Worm (Caenorhabditis elegans): ENCODE measurements around the gene spe-44.
"Not testable (repeated sequence)": the region's sequence is repeated elsewhere in the genome, so short reads cannot be mapped to it uniquely, and the experiment has no call there.

The spe-44 gene

DNA sequence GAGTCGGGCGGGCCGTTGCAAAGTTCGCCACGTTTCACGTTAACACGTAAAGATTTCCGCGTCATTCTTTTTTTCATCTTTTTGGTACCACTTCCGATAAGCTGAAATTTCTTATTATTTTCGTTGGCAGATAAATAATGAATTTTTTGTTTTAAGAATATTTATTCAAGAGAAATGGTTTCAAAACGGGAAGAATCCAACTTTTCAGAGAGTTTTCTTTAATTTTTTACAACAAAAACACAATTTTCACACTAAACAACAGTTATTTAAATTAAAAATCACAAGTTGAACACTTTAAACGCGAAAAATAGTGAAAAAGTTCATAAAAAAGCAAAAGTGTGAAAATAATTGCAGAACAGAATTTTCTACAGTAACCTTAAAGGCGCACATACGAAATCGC lies at the start of gene spe-44:
Gene spe-44, minus strand, starts transcription at position 101 of the 400 bp plus-strand sequence.
- TF ChIP-seq dao-5 (tag; optimal IDR thresholded peaks at IDR 0.05) = no peak
- TF ChIP-seq him-1 (tag; optimal IDR thresholded peaks at IDR 0.05) = no peak
- TF ChIP-seq W03F9.2 (tag; optimal IDR thresholded peaks at IDR 0.05) = no peak

DNA sequence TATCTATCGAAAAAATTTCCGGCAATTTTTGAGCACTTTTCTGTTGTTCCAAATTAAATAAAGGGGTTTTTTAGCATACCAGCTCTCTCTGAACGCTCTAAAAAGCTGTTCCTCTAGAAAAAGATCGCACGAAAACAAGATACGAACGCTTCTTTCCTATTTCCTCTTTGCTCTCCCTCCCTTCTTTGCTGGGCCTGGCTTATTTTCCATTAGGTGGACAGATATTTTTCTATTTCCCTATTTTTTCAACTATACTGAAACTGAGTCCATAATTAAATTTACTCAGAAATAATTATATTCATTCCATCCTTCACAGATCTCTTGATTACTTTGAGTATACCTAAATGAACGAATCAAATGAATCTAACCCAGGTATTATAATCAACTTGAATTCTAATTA lies 47.9 kb upstream of the spe-44 start, which contains the start of gene sru-18:
Gene sru-18, plus strand, starts transcription at position 301 of the 400 bp plus-strand sequence.
- TF ChIP-seq dao-5 (tag; optimal IDR thresholded peaks at IDR 0.05) (no peak), W03F9.2 (tag; optimal IDR thresholded peaks at IDR 0.05) (no peak), him-1 (tag; optimal IDR thresholded peaks at IDR 0.05) (no peak)

DNA sequence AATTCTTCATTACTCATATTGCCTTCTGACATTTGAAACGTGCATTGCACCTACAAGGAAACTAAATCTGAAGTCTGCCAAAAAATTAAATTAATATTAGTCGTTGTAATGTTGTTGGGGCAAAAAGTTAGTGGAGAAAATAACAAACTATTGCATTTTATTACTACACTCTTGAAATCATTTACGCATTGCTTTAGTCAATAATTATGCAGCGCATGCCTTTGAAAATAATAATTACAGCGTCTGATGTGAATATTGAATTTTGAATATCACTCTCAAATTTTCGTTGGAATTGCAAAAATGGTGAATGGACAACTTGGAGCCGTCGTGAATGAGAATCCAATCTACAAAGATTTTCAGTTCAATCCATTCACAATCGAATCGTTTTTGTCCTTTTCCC lies 44.2 kb upstream of the spe-44 start, which contains the start of gene sru-19:
Gene sru-19, plus strand, starts transcription at position 301 of the 400 bp plus-strand sequence.
- TF ChIP-seq W03F9.2 (tag; optimal IDR thresholded peaks at IDR 0.05) (no peak), him-1 (tag; optimal IDR thresholded peaks at IDR 0.05) (no peak), dao-5 (tag; optimal IDR thresholded peaks at IDR 0.05) (no peak)

DNA sequence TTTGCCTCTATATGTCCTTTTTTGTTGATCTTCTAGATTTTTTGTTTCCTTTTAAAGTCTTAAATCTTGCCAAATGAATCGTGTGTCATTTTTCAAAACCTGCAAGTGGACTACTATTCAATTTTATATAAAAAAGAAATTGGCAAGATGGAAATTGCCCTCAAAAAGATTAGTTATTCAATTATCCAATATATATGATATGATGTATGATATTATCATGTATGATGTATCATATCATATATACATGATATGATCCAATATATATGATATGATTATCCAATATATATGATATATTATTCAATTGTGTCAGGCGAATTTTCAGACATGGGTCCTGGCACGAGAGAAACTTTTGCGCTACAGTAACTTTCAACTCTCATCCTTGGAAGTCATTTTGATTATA lies 41.2 kb upstream of the spe-44 start, which contains the start of gene sru-20:
Gene sru-20, plus strand, starts transcription at position 301 of the 400 bp plus-strand sequence.
- TF ChIP-seq W03F9.2 (tag; optimal IDR thresholded peaks at IDR 0.05) = no peak
- no peak for TF ChIP-seq him-1 (tag; optimal IDR thresholded peaks at IDR 0.05)
- TF ChIP-seq dao-5 (tag; optimal IDR thresholded peaks at IDR 0.05) = no peak

DNA sequence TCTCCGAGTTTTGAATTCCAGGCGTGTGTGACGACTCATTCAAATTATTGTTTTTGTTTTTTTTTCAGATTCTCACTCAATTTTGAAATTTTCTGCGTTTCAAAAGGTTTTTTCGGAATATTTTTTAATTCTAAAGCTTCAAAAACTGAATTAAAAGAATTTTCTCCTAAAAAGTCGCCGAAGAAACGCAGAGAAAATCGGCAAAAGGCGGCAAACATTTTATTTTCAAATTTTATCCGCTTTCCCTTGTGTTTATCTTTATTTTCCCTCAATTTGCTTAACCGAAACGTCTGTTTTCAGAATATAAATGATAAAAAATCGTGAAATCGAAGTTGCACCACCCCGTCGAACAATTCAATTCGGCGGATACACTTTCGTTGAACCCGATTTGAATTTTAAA lies 36.5 kb upstream of the spe-44 start, which contains the start of gene him-6:
Gene him-6, plus strand, starts transcription at position 301 of the 400 bp plus-strand sequence.
- TF ChIP-seq him-1 (tag; optimal IDR thresholded peaks at IDR 0.05) (no peak), dao-5 (tag; optimal IDR thresholded peaks at IDR 0.05) (no peak), W03F9.2 (tag; optimal IDR thresholded peaks at IDR 0.05) (no peak)

DNA sequence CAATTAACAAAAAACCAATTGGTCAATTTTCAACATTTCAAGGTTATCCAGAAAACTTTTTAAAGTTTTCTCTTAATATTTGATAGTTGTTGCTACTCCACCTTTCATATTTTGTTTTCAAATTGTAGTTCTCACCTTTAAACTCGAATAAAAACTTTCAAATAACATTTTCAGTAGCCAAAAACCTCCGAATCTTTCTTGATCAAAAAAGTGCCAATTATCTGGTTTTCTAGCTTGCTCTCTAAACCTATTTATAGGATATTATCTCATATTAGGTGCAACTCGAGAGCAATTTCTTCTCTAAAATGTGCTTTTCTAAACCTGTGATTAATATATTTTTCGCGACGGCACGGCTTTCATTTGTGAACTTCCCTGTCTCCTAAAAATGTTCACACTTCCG lies 33.2 kb upstream of the spe-44 start, which contains the start of gene sru-26:
Gene sru-26, plus strand, starts transcription at position 301 of the 400 bp plus-strand sequence.
- no peak for TF ChIP-seq W03F9.2 (tag; optimal IDR thresholded peaks at IDR 0.05)
- no peak for TF ChIP-seq him-1 (tag; optimal IDR thresholded peaks at IDR 0.05)
- TF ChIP-seq dao-5 (tag; optimal IDR thresholded peaks at IDR 0.05) = no peak

DNA sequence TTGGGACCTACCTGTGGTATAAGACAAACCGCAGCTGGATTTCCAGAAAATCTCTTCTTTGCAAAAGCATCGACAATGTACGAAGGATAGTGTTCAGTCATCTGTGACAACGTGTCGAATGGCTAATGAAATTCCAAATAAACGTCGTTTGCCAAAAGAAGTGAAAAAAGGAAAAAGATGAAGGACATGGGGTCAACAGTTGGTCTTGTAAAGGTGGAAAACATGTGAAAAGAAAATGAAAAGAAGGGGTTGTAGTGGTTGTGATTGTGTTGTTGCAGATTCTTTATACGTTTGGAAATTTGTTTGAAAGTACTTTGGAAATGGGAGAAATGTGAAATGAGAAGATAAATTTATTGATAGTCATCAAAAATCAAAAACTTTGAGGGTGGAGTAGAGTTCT lies 30.5 kb upstream of the spe-44 start, which contains the start of gene T04A11.4:
Gene T04A11.4, minus strand, starts transcription at position 101 of the 400 bp plus-strand sequence.
- TF ChIP-seq him-1, dao-5, W03F9.2 (tag; optimal IDR thresholded peaks at IDR 0.05): not testable (repeated sequence)

DNA sequence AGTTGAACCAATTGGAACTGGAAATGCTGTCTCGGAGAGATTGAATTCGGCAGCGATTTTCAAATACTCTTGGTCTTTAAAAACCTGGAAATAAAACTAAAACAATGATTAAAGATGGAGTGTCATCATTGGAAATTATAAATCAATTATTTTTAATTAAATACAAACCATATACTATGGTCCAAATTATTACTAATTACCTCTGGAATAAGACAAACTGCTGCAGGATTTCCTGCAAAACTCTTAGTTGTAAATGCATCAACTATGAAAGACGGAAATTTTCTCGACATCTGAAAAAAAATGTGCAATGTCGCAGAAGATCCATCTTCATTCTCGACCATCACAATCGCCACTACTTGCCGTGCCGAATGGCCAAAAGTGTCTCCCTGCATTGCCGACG lies 24.7 kb upstream of the spe-44 start, which contains the start of gene igdb-1:
Gene igdb-1, plus strand, starts transcription at position 301 of the 400 bp plus-strand sequence.
- not testable (repeated sequence) for TF ChIP-seq W03F9.2, dao-5, him-1 (tag; optimal IDR thresholded peaks at IDR 0.05)

DNA sequence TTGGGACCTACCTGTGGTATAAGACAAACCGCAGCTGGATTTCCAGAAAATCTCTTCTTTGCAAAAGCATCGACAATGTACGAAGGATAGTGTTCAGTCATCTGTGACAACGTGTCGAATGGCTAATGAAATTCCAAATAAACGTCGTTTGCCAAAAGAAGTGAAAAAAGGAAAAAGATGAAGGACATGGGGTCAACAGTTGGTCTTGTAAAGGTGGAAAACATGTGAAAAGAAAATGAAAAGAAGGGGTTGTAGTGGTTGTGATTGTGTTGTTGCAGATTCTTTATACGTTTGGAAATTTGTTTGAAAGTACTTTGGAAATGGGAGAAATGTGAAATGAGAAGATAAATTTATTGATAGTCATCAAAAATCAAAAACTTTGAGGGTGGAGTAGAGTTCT lies 22.9 kb upstream of the spe-44 start, which contains the start of gene T04A11.1:
Gene T04A11.1, minus strand, starts transcription at position 101 of the 400 bp plus-strand sequence.
- TF ChIP-seq dao-5, him-1, W03F9.2 (tag; optimal IDR thresholded peaks at IDR 0.05): not testable (repeated sequence)

DNA sequence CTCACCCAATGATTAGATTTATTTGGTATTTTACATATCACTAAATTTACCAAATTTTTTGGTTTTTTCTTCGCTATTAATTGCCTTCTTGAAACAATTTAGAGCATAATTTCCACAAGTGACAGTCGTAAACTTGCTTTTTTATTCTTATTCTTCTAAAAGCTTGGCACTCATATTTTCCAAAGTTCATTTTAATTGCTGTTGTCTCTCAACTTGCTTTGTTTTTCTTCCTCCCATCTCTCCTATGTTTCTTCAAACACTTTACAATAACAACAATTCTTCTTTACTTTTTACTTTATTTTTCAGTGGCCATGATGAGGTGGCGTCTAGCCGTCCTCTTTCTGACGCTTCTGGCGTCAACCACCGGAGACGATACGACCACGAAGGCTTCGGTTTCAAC lies 14.3 kb upstream of the spe-44 start, which contains the start of gene igdb-2:
Gene igdb-2, plus strand, starts transcription at position 301 of the 400 bp plus-strand sequence.
- TF ChIP-seq W03F9.2 (tag; optimal IDR thresholded peaks at IDR 0.05) (no peak), him-1 (tag; optimal IDR thresholded peaks at IDR 0.05) (no peak), dao-5 (tag; optimal IDR thresholded peaks at IDR 0.05) (no peak)

DNA sequence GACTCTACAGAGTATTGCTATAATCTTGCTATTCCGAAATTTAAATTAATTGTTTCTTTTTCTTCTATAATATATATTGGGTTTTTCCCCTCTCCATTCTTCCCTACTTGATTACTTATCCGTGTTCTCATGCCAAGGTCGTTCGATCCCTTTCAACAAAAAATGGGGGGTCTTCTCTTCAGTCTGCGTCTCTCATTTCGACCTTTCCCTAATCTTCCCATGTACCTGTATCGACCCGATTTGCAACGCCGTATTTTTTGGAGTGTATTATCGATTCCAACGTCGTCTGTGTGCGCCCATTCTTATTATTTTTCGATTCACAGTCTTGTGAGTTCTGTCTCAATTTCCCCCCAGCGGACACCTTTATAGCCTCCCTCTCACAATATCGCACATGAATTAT lies 13.7 kb upstream of the spe-44 start:
- TF ChIP-seq dao-5 (tag; optimal IDR thresholded peaks at IDR 0.05) = no peak
- TF ChIP-seq him-1 (tag; optimal IDR thresholded peaks at IDR 0.05) = no peak
- no peak for TF ChIP-seq W03F9.2 (tag; optimal IDR thresholded peaks at IDR 0.05)

DNA sequence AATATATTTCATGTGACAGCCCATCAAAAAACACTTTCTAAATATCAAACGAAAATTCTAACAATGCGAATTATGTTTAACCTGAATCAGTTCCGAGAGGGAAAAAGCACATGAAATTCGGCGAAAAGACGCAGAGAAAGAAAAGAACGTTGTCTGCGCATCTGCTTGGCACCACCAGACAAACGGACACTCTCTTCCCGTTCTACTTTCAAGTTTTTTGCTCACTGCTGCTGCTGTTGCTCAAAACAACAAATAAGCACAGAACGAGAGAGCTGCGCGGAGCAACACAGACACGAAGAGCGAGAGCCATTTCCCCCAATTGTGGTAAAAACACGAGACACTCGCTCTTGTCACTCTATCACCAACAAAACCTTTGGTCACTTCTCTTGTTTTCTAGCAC lies 10.8 kb upstream of the spe-44 start:
- no peak for TF ChIP-seq him-1 (tag; optimal IDR thresholded peaks at IDR 0.05)
- no peak for TF ChIP-seq dao-5 (tag; optimal IDR thresholded peaks at IDR 0.05)
- no peak for TF ChIP-seq W03F9.2 (tag; optimal IDR thresholded peaks at IDR 0.05)

DNA sequence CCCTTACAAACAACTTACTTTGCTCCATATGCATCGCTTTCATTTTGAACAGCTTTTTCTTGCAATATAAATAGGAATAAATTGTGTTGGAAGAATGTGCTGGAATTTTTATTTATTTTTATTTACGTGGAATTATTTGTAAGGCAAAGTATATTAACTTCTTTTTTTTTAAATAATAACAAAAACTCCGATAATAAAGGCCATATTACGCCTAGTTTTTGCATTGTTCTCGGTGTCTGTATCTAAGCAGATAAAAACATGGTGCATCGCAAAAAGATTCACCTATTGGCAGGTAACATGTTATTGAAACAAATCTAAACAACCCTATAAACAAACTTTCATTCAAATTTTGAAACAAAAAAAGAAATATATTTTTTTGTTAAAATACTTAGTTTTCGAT lies 9.4 kb upstream of the spe-44 start, which contains the start of gene C25G4.8:
Gene C25G4.8, minus strand, starts transcription at position 101 of the 400 bp plus-strand sequence.
- TF ChIP-seq him-1 (tag; optimal IDR thresholded peaks at IDR 0.05) (no peak), dao-5 (tag; optimal IDR thresholded peaks at IDR 0.05) (no peak), W03F9.2 (tag; optimal IDR thresholded peaks at IDR 0.05) (no peak)

DNA sequence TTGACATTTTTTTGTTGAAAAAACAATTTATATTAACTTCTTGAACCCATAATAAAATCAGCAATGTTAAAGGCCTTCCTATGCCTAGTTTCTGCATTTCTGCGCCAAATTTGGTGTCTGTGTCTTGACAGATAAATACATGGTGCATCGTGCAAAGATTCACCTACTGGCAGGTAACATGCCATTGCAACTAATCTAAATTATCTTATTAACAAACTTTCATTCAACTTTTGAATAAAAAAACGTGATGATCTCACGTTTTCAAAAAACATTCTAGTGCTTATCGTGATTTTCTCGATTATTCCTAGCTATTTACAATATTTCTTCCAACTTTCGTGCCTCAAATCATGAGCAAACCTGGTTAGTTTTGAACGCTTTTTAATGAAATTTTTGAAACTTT lies 2.6 kb upstream of the spe-44 start, which contains the start of gene C25G4.7:
Gene C25G4.7, plus strand, starts transcription at position 301 of the 400 bp plus-strand sequence.
- TF ChIP-seq dao-5 (tag; optimal IDR thresholded peaks at IDR 0.05) (no peak), W03F9.2 (tag; optimal IDR thresholded peaks at IDR 0.05) (no peak), him-1 (tag; optimal IDR thresholded peaks at IDR 0.05) (no peak)

All from whole organism, L4/young adult.